Fruit fly (Drosophila melanogaster) whole organism, embryonic: ENCODE results near the gene Glys.

Source experiments
- ATbp ChIP-seq: fragments of 200-800 bp; sonication (Bioruptor generic); optimal IDR thresholded peaks from 2 replicates; lab custom pipeline; 2017; ENCODE audit warnings: missing biosample characterization, mild to moderate bottlenecking, missing genetic modification characterization, missing genetic modification reagents
- Adf1 ChIP-seq: fragments of 200-800 bp; sonication (Bioruptor generic); IDR thresholded peaks from 2 replicates; pipeline ENCODE4 v1.3.6; 2022; ENCODE audit warnings: missing biosample characterization, missing genetic modification characterization
- CG10209 ChIP-seq: fragments of 200-800 bp; sonication (Bioruptor generic); optimal IDR thresholded peaks from 3 replicates; lab custom pipeline; 2017; ENCODE audit warnings: missing biosample characterization, mild to moderate bottlenecking, missing genetic modification characterization, missing genetic modification reagents
- CG10462 ChIP-seq: fragments of 200-800 bp; sonication (Bioruptor generic); optimal IDR thresholded peaks from 2 replicates; lab custom pipeline; 2016; ENCODE audit warnings: missing biosample characterization, missing genetic modification characterization
- CG11696 ChIP-seq: fragments of 200-800 bp; sonication (Bioruptor generic); IDR thresholded peaks from 2 replicates; pipeline ENCODE4 v1.3.6; 2022; ENCODE audit warnings: missing biosample characterization, missing genetic modification characterization
- CG12104 ChIP-seq: fragments of 200-800 bp; sonication (Bioruptor generic); optimal IDR thresholded peaks from 3 replicates; lab custom pipeline; 2016; ENCODE audit warnings: missing biosample characterization, missing genetic modification characterization
- CG12769 ChIP-seq: fragments of 200-800 bp; sonication (Bioruptor generic); optimal IDR thresholded peaks from 2 replicates; lab custom pipeline; 2019; ENCODE audit warnings: missing biosample characterization, mild to moderate bottlenecking, missing genetic modification characterization, moderate library complexity
- CG13287 ChIP-seq: fragments of 200-800 bp; sonication (Bioruptor generic); IDR thresholded peaks from 2 replicates; pipeline ENCODE4 v1.3.6; 2022; ENCODE audit warnings: missing biosample characterization, missing genetic modification characterization; ENCODE audit not compliant: partially characterized antibody
- CG13775 ChIP-seq: fragments of 200-800 bp; sonication (Bioruptor generic); optimal IDR thresholded peaks from 3 replicates; lab custom pipeline; 2017; ENCODE audit warnings: missing biosample characterization, mild to moderate bottlenecking, missing genetic modification characterization
- CG14667 ChIP-seq: fragments of 200-800 bp; sonication (Bioruptor generic); IDR thresholded peaks from 2 replicates; pipeline ENCODE4 v1.3.6; 2022; ENCODE audit warnings: missing biosample characterization, missing genetic modification characterization
- CG15696 ChIP-seq: fragments of 200-800 bp; sonication (Bioruptor generic); optimal IDR thresholded peaks from 2 replicates; lab custom pipeline; 2019; ENCODE audit warnings: missing biosample characterization, mild to moderate bottlenecking, missing genetic modification characterization, moderate library complexity
- CG18619 ChIP-seq: fragments of 200-800 bp; sonication (Bioruptor generic); optimal IDR thresholded peaks from 3 replicates; lab custom pipeline; 2017; ENCODE audit warnings: missing biosample characterization, mild to moderate bottlenecking, missing genetic modification characterization
- CG34376 ChIP-seq: fragments of 200-800 bp; sonication (Bioruptor generic); optimal IDR thresholded peaks from 2 replicates; lab custom pipeline; 2018; ENCODE audit warnings: missing biosample characterization, mild to moderate bottlenecking, missing genetic modification characterization
- CG43689 ChIP-seq: fragments of 200-800 bp; sonication (Bioruptor generic); IDR thresholded peaks from 2 replicates; pipeline ENCODE4 v1.3.6; 2022; ENCODE audit warnings: missing biosample characterization, missing genetic modification characterization
- CG4424 ChIP-seq: fragments of 200-800 bp; sonication (Bioruptor generic); optimal IDR thresholded peaks from 3 replicates; lab custom pipeline; 2016; ENCODE audit warnings: missing biosample characterization, missing genetic modification characterization
- CG5180 ChIP-seq: fragments of 200-800 bp; sonication (Bioruptor generic); optimal IDR thresholded peaks from 3 replicates; lab custom pipeline; 2017; ENCODE audit warnings: missing biosample characterization, missing genetic modification characterization, mild to moderate bottlenecking, moderate library complexity, missing genetic modification reagents
- CG8290 ChIP-seq, 3 experiments: fragments of 200-800 bp; sonication (Bioruptor generic); optimal IDR thresholded peaks; 2 replicates each; lab custom pipeline; 2016 to 2019; ENCODE audit warnings: missing biosample characterization in 3 of 3, missing genetic modification characterization in 3 of 3, mild to moderate bottlenecking in 2 of 3, moderate library complexity in 1 of 3
- CG8478 ChIP-seq: fragments of >200 bp; optimal IDR thresholded peaks from 2 replicates; lab custom pipeline; 2018
- CG8944 ChIP-seq: fragments of 200-800 bp; sonication (Bioruptor generic); optimal IDR thresholded peaks from 3 replicates; lab custom pipeline; 2016; ENCODE audit warnings: missing biosample characterization, missing genetic modification characterization
- CG9215 ChIP-seq: fragments of 200-800 bp; sonication (Bioruptor generic); IDR thresholded peaks from 2 replicates; pipeline ENCODE4 v1.3.6; 2022; ENCODE audit warnings: missing biosample characterization, missing genetic modification characterization
- CG9727 ChIP-seq: fragments of 200-800 bp; sonication (Bioruptor generic); optimal IDR thresholded peaks from 3 replicates; lab custom pipeline; 2017; ENCODE audit warnings: missing biosample characterization, mild to moderate bottlenecking, missing genetic modification characterization
- CTCF ChIP-seq: fragments of 200-800 bp; sonication (Bioruptor generic); optimal IDR thresholded peaks from 2 replicates; lab custom pipeline; 2017; ENCODE audit warnings: missing biosample characterization, mild to moderate bottlenecking, missing genetic modification characterization, moderate library complexity
- CrebB ChIP-seq: fragments of 200-800 bp; sonication (Bioruptor generic); optimal IDR thresholded peaks from 3 replicates; lab custom pipeline; 2018; ENCODE audit warnings: missing biosample characterization, mild to moderate bottlenecking, missing genetic modification characterization
- Dbx ChIP-seq: fragments of 200-800 bp; sonication (Bioruptor generic); IDR thresholded peaks from 3 replicates; pipeline ENCODE4 v1.3.6; 2022; ENCODE audit warnings: missing biosample characterization, missing genetic modification characterization
- Drgx ChIP-seq: fragments of 200-800 bp; sonication (Bioruptor generic); IDR thresholded peaks from 2 replicates; pipeline ENCODE4 v1.3.6; 2022; ENCODE audit warnings: missing biosample characterization, missing genetic modification characterization
- ERR ChIP-seq: fragments of 200-800 bp; sonication (Bioruptor generic); optimal IDR thresholded peaks from 2 replicates; lab custom pipeline; 2016; ENCODE audit warnings: missing biosample characterization, missing genetic modification characterization
- Eip74EF ChIP-seq, 2 experiments: fragments of 200-800 bp in 1 of 2; fragments of >200 bp in 1 of 2; sonication (Bioruptor generic) in 1 of 2; optimal IDR thresholded peaks; 2 replicates each; lab custom pipeline; 2017 to 2019; ENCODE audit warnings: missing biosample characterization in 2 of 2, missing genetic modification characterization in 2 of 2, mild to moderate bottlenecking in 1 of 2, moderate library complexity in 1 of 2
- Fer3 ChIP-seq: fragments of 200-800 bp; sonication (Bioruptor generic); optimal IDR thresholded peaks from 2 replicates; lab custom pipeline; 2018; ENCODE audit warnings: missing biosample characterization, mild to moderate bottlenecking, missing genetic modification characterization, moderate library complexity
- HHEX ChIP-seq: fragments of 200-800 bp; sonication (Bioruptor generic); optimal IDR thresholded peaks from 3 replicates; lab custom pipeline; 2017; ENCODE audit warnings: missing biosample characterization, mild to moderate bottlenecking, missing genetic modification characterization, missing genetic modification reagents
- Lim3 ChIP-seq: fragments of 200-800 bp; sonication (Bioruptor generic); IDR thresholded peaks from 2 replicates; pipeline ENCODE4 v1.3.6; 2022; ENCODE audit warnings: missing biosample characterization, missing genetic modification characterization
- Med ChIP-seq: fragments of 200-800 bp; sonication (Bioruptor generic); peaks from one replicate; lab custom pipeline; 2016; ENCODE audit warnings: missing biosample characterization, missing genetic modification characterization, mild to moderate bottlenecking, inconsistent platforms, moderate library complexity
- NC2α ChIP-seq: fragments of 200-800 bp; sonication (Bioruptor generic); optimal IDR thresholded peaks from 2 replicates; lab custom pipeline; 2016; ENCODE audit warnings: missing biosample characterization, missing genetic modification characterization
- Nf-YC ChIP-seq: fragments of 200-800 bp; optimal IDR thresholded peaks from 3 replicates; lab custom pipeline; 2019; ENCODE audit warnings: missing biosample characterization, mild to moderate bottlenecking, missing genetic modification characterization, moderate library complexity
- Pdp1 ChIP-seq, 2 experiments: fragments of 200-800 bp; sonication (Bioruptor generic); optimal IDR thresholded peaks; 3 replicates each; lab custom pipeline; 2016; ENCODE audit warnings: missing biosample characterization in 2 of 2, missing genetic modification characterization in 2 of 2, mild to moderate bottlenecking in 1 of 2, moderate library complexity in 1 of 2
- Ravus ChIP-seq: fragments of 200-800 bp; sonication (Bioruptor generic); IDR thresholded peaks from 2 replicates; pipeline ENCODE4 v1.3.6; 2022; ENCODE audit warnings: missing biosample characterization, missing genetic modification characterization
- Scr ChIP-seq: fragments of 200-800 bp; sonication (Bioruptor generic); IDR thresholded peaks from 2 replicates; pipeline ENCODE4 v1.3.6; 2022; ENCODE audit warnings: missing biosample characterization, missing genetic modification characterization; ENCODE audit not compliant: partially characterized antibody
- Six4 ChIP-seq: fragments of 200-800 bp; sonication (Bioruptor generic); optimal IDR thresholded peaks from 2 replicates; lab custom pipeline; 2016; ENCODE audit warnings: missing biosample characterization, missing genetic modification characterization
- Trl ChIP-seq, 3 experiments: fragments of >200 bp in 2 of 3; fragments of 200-800 bp in 1 of 3; sonication (Bioruptor generic) in 1 of 3; optimal IDR thresholded peaks; 2 replicates in 1 of 3; 3 replicates in 2 of 3; lab custom pipeline; 2016 to 2017; ENCODE audit warnings: missing biosample characterization in 1 of 3, missing genetic modification characterization in 1 of 3
- Vsx1 ChIP-seq: fragments of 200-800 bp; sonication (Bioruptor generic); optimal IDR thresholded peaks from 2 replicates; lab custom pipeline; 2017; ENCODE audit warnings: missing biosample characterization, mild to moderate bottlenecking, missing genetic modification characterization, missing genetic modification reagents
- Xrp1 ChIP-seq: fragments of 200-800 bp; sonication (Bioruptor generic); IDR thresholded peaks from 2 replicates; pipeline ENCODE4 v1.3.6; 2022; ENCODE audit warnings: missing biosample characterization, missing genetic modification characterization
- gcm ChIP-seq: fragments of 200-800 bp; sonication (Bioruptor generic); optimal IDR thresholded peaks from 2 replicates; lab custom pipeline; 2019; ENCODE audit warnings: missing biosample characterization, mild to moderate bottlenecking, missing genetic modification characterization, moderate library complexity
- gem ChIP-seq: fragments of 200-800 bp; sonication (Bioruptor generic); optimal IDR thresholded peaks from 2 replicates; lab custom pipeline; 2019; ENCODE audit warnings: missing biosample characterization, mild to moderate bottlenecking, missing genetic modification characterization, moderate library complexity
- gro ChIP-seq: fragments of 200-800 bp; sonication (Bioruptor generic); optimal IDR thresholded peaks from 2 replicates; lab custom pipeline; 2016; ENCODE audit warnings: missing biosample characterization, missing genetic modification characterization
- hb ChIP-seq: fragments of 200-800 bp; sonication (Bioruptor generic); IDR thresholded peaks from 3 replicates; pipeline ENCODE4 v1.3.6; 2022; ENCODE audit warnings: missing biosample characterization, missing genetic modification characterization; ENCODE audit not compliant: partially characterized antibody
- jigr1 ChIP-seq: fragments of 200-800 bp; sonication (Bioruptor generic); IDR thresholded peaks from 3 replicates; pipeline ENCODE4 v1.3.6; 2022; ENCODE audit warnings: missing biosample characterization, missing genetic modification characterization
- lmd ChIP-seq: fragments of 200-800 bp; sonication (Bioruptor generic); IDR thresholded peaks from 2 replicates; pipeline ENCODE4 v1.3.6; 2022; ENCODE audit warnings: missing biosample characterization, missing genetic modification characterization
- phol ChIP-seq: fragments of 200-800 bp; sonication (Bioruptor generic); optimal IDR thresholded peaks from 3 replicates; lab custom pipeline; 2018; ENCODE audit warnings: missing biosample characterization, mild to moderate bottlenecking, missing genetic modification characterization, moderate library complexity
- psq ChIP-seq: fragments of 200-800 bp; sonication (Bioruptor generic); optimal IDR thresholded peaks from 2 replicates; lab custom pipeline; 2017; ENCODE audit warnings: missing biosample characterization, missing genetic modification characterization
- row ChIP-seq: fragments of 200-800 bp; sonication (Bioruptor generic); IDR thresholded peaks from 3 replicates; pipeline ENCODE4 v1.3.6; 2022; ENCODE audit warnings: missing biosample characterization, missing genetic modification characterization
- schlank ChIP-seq: fragments of 200-800 bp; sonication (Bioruptor generic); optimal IDR thresholded peaks from 2 replicates; lab custom pipeline; 2018; ENCODE audit warnings: missing biosample characterization, mild to moderate bottlenecking, missing genetic modification characterization
- sens-2 ChIP-seq: fragments of 200-800 bp; sonication (Bioruptor generic); IDR thresholded peaks from 2 replicates; pipeline ENCODE4 v1.3.6; 2022; ENCODE audit warnings: missing biosample characterization, missing genetic modification characterization
- sr ChIP-seq: fragments of 200-800 bp; sonication (Bioruptor generic); IDR thresholded peaks from 3 replicates; pipeline ENCODE4 v1.3.6; 2022; ENCODE audit warnings: missing biosample characterization, missing genetic modification characterization

Gene Glys

DNA sequence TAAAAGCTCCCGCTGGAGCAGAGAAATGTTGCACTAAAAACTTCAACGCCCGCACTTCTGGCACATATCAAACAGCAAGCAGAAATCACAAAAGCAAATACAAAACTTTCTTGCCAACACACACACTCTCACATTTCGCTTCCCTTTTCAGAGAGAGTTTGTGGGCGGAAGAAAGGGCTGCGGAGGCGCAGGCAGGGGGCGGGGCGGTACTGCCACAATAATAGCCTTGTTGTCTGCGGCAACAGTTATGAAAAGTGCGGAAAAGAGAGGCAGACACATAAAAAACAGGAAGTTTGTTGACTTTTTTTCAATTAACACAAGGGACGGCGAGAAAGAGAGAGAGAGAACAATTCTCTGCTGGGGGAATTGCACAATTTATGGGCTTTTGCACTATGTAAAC is 16.5 kb downstream of the Glys start (continued):
- TF ChIP-seq CG34376, result no peak
- no peak for TF ChIP-seq gro (GFP tag; lab: Kevin White, UChicago)
- no peak for TF ChIP-seq CG8944 (GFP tag; lab: Kevin White, UChicago)
- no peak for TF ChIP-seq Nf-YC (tag; lab: Kevin White, UChicago)
- no peak for TF ChIP-seq Six4
- TF ChIP-seq psq (GFP tag; lab: Kevin White, UChicago), result no peak
- TF ChIP-seq Dbx, result no peak
- TF ChIP-seq sr, result no peak
- no peak for TF ChIP-seq CG8478 (lab: Kevin White, UChicago)
- TF ChIP-seq CG5180 (GFP tag; lab: Kevin White, UChicago), result no peak
- no peak for TF ChIP-seq CTCF (GFP tag; lab: Kevin White, UChicago)
- no peak for TF ChIP-seq Lim3 (GFP tag; lab: Robert Waterston, UW)
- no peak for TF ChIP-seq Xrp1 (GFP tag; lab: Robert Waterston, UW)
- no peak for TF ChIP-seq Ravus
- TF ChIP-seq Vsx1 (GFP tag; lab: Kevin White, UChicago), result no peak
- TF ChIP-seq CG9215, result no peak
- no peak for TF ChIP-seq CG14667 (GFP tag; lab: Robert Waterston, UW)
- TF ChIP-seq lmd (GFP tag; lab: Robert Waterston, UW), result no peak
- TF ChIP-seq CG13287 (GFP tag; lab: Robert Waterston, UW), result no peak
- TF ChIP-seq Eip74EF (GFP tag; optimal IDR thresholded peaks at IDR 0.05; lab: Kevin White, UChicago), result no peak
- no peak for TF ChIP-seq CG12104 (GFP tag; lab: Kevin White, UChicago)
- TF ChIP-seq CG18619, result no peak
- TF ChIP-seq CG10462 (GFP tag; lab: Kevin White, UChicago), result no peak
- no peak for TF ChIP-seq CG4424 (GFP tag; lab: Kevin White, UChicago)
- TF ChIP-seq CG12769 (tag; lab: Kevin White, UChicago), result peak; percentile 48
- TF ChIP-seq Pdp1 (GFP tag; optimal IDR thresholded peaks at IDR 0.05; lab: Kevin White, UChicago), result peak in 1 of 2 experiments; percentile 88
- TF ChIP-seq row, result no peak
- TF ChIP-seq CG43689 (GFP tag; lab: Robert Waterston, UW), result no peak
- TF ChIP-seq CrebB (tag; lab: Kevin White, UChicago), result no peak
- peak in 1 of 2 experiments; percentile 12 for TF ChIP-seq Trl (optimal IDR thresholded peaks at IDR 0.05; lab: Kevin White, UChicago)
- no peak for TF ChIP-seq Trl (GFP tag; optimal IDR thresholded peaks at IDR 0.05; lab: Kevin White, UChicago)
- no peak for TF ChIP-seq CG9727 (GFP tag; lab: Kevin White, UChicago)
- no peak for TF ChIP-seq CG10209
- TF ChIP-seq jigr1 (GFP tag; lab: Robert Waterston, UW), result no peak
- TF ChIP-seq schlank (tag; lab: Kevin White, UChicago), result no peak
- no peak for TF ChIP-seq ATbp (GFP tag; lab: Kevin White, UChicago)
- TF ChIP-seq HHEX (GFP tag; lab: Kevin White, UChicago), result no peak
- no peak for TF ChIP-seq sens-2
- TF ChIP-seq CG8290 (GFP tag; optimal IDR thresholded peaks at IDR 0.05; lab: Kevin White, UChicago), result no peak
- TF ChIP-seq CG8290 (tag; optimal IDR thresholded peaks at IDR 0.05; lab: Kevin White, UChicago), result no peak
- no peak for TF ChIP-seq Scr
- TF ChIP-seq CG13775, result no peak
- TF ChIP-seq Drgx (GFP tag; lab: Robert Waterston, UW), result no peak
- TF ChIP-seq gcm (GFP tag; lab: Kevin White, UChicago), result peak; percentile 26
- TF ChIP-seq CG11696, result no peak
- no peak for TF ChIP-seq NC2α
- no peak for TF ChIP-seq Adf1 (GFP tag; lab: Robert Waterston, UW)
- no peak for TF ChIP-seq gem (tag; lab: Kevin White, UChicago)
- no peak for TF ChIP-seq ERR
- no peak for TF ChIP-seq CG15696
- peak; percentile 79 for TF ChIP-seq Med (GFP tag; lab: Kevin White, UChicago)
- TF ChIP-seq hb (GFP tag; lab: Robert Waterston, UW), result no peak
- no peak for TF ChIP-seq Fer3 (tag; lab: Kevin White, UChicago)
- no peak for TF ChIP-seq phol
